Fruit fly (Drosophila melanogaster) whole organism, embryonic: ENCODE results near the gene CG1703.

ENCODE experiments used
- CG10959 ChIP-seq: fragments of 200-800 bp; sonication (Bioruptor generic); IDR thresholded peaks from 2 replicates; pipeline ENCODE4 v1.3.6; 2022; ENCODE audit warnings: missing biosample characterization, missing genetic modification characterization
- CG12104 ChIP-seq: fragments of 200-800 bp; sonication (Bioruptor generic); optimal IDR thresholded peaks from 3 replicates; lab custom pipeline; 2016; ENCODE audit warnings: missing biosample characterization, missing genetic modification characterization
- CG12769 ChIP-seq: fragments of 200-800 bp; sonication (Bioruptor generic); optimal IDR thresholded peaks from 2 replicates; lab custom pipeline; 2019; ENCODE audit warnings: missing biosample characterization, mild to moderate bottlenecking, missing genetic modification characterization, moderate library complexity
- CG14860 ChIP-seq: fragments of 200-800 bp; sonication (Bioruptor generic); IDR thresholded peaks from 3 replicates; pipeline ENCODE4 v1.3.6; 2022; ENCODE audit warnings: missing biosample characterization, missing genetic modification characterization; ENCODE audit not compliant: partially characterized antibody
- CG15514 ChIP-seq: fragments of 200-800 bp; sonication (Bioruptor generic); optimal IDR thresholded peaks from 3 replicates; lab custom pipeline; 2017; ENCODE audit warnings: missing biosample characterization, missing genetic modification characterization, mild to moderate bottlenecking, moderate library complexity, missing genetic modification reagents
- CG17829 ChIP-seq: fragments of 200-800 bp; optimal IDR thresholded peaks from 2 replicates; lab custom pipeline; 2019; ENCODE audit warnings: missing biosample characterization, mild to moderate bottlenecking, missing genetic modification characterization, moderate library complexity
- CG2116 ChIP-seq: fragments of 200-800 bp; sonication (Bioruptor generic); optimal IDR thresholded peaks from 3 replicates; lab custom pipeline; 2018; ENCODE audit warnings: missing biosample characterization, mild to moderate bottlenecking, missing genetic modification characterization
- CG4404 ChIP-seq: fragments of 200-800 bp; sonication (Bioruptor generic); IDR thresholded peaks from 2 replicates; pipeline ENCODE4 v1.3.6; 2022; ENCODE audit warnings: missing biosample characterization, missing genetic modification characterization
- CG4820 ChIP-seq: fragments of 200-800 bp; sonication (Bioruptor generic); optimal IDR thresholded peaks from 3 replicates; lab custom pipeline; 2016; ENCODE audit warnings: missing biosample characterization, missing genetic modification characterization
- CG6254 ChIP-seq: fragments of 200-800 bp; sonication (Bioruptor generic); optimal IDR thresholded peaks from 3 replicates; lab custom pipeline; 2017; ENCODE audit warnings: mild to moderate bottlenecking, missing biosample characterization, missing genetic modification reagents, missing genetic modification characterization
- CG6683 ChIP-seq: fragments of 200-800 bp; sonication (Bioruptor generic); optimal IDR thresholded peaks from 2 replicates; lab custom pipeline; 2017; ENCODE audit warnings: missing biosample characterization, mild to moderate bottlenecking, missing genetic modification characterization, missing genetic modification reagents
- CG7963 ChIP-seq: fragments of 200-800 bp; sonication (Bioruptor generic); IDR thresholded peaks from 3 replicates; pipeline ENCODE4 v1.3.6; 2022; ENCODE audit warnings: missing biosample characterization, missing genetic modification characterization; ENCODE audit not compliant: partially characterized antibody
- CG8281 ChIP-seq: fragments of 200-800 bp; sonication (Bioruptor generic); optimal IDR thresholded peaks from 2 replicates; lab custom pipeline; 2018; ENCODE audit warnings: missing biosample characterization, mild to moderate bottlenecking, missing genetic modification characterization, moderate library complexity
- CG8388 ChIP-seq: fragments of 200-800 bp; sonication (Bioruptor generic); optimal IDR thresholded peaks from 2 replicates; lab custom pipeline; 2019; ENCODE audit warnings: missing biosample characterization, mild to moderate bottlenecking, missing genetic modification characterization, moderate library complexity
- CG8765 ChIP-seq: fragments of 200-800 bp; sonication (Bioruptor generic); IDR thresholded peaks from 2 replicates; pipeline ENCODE4 v1.3.6; 2022; ENCODE audit warnings: missing biosample characterization, missing genetic modification characterization
- D ChIP-seq, 2 experiments: fragments of 200-800 bp in 1 of 2; fragments of >200 bp in 1 of 2; sonication (Bioruptor generic) in 1 of 2; optimal IDR thresholded peaks; 2 replicates in 1 of 2; 3 replicates in 1 of 2; lab custom pipeline; 2017; ENCODE audit warnings: mild to moderate bottlenecking in 1 of 2, missing biosample characterization in 1 of 2, missing genetic modification characterization in 1 of 2, missing genetic modification reagents in 1 of 2
- Deaf1 ChIP-seq: fragments of 200-800 bp; optimal IDR thresholded peaks from 3 replicates; lab custom pipeline; 2019; ENCODE audit warnings: missing biosample characterization, mild to moderate bottlenecking, missing genetic modification characterization, moderate library complexity
- HLH4C ChIP-seq: fragments of 200-800 bp; sonication (Bioruptor generic); IDR thresholded peaks from 3 replicates; pipeline ENCODE4 v1.3.6; 2022; ENCODE audit warnings: missing biosample characterization, missing genetic modification characterization; ENCODE audit not compliant: partially characterized antibody
- Hr39 ChIP-seq: fragments of >200 bp; optimal IDR thresholded peaks from 2 replicates; lab custom pipeline; 2017
- MESR4 ChIP-seq: fragments of 200-800 bp; sonication (Bioruptor generic); optimal IDR thresholded peaks from 2 replicates; lab custom pipeline; 2018; ENCODE audit warnings: missing biosample characterization, mild to moderate bottlenecking, missing genetic modification characterization, moderate library complexity
- Nf-YB ChIP-seq: fragments of 200-800 bp; sonication (Bioruptor generic); optimal IDR thresholded peaks from 3 replicates; lab custom pipeline; 2019; ENCODE audit warnings: missing biosample characterization, mild to moderate bottlenecking, missing genetic modification characterization, moderate library complexity
- NfI ChIP-seq: fragments of 200-800 bp; sonication (Bioruptor generic); optimal IDR thresholded peaks from 3 replicates; lab custom pipeline; 2018; ENCODE audit warnings: missing biosample characterization, mild to moderate bottlenecking, missing genetic modification characterization, moderate library complexity
- Opbp ChIP-seq: fragments of 200-800 bp; sonication (Bioruptor generic); IDR thresholded peaks from 3 replicates; pipeline ENCODE4 v1.3.6; 2022; ENCODE audit warnings: missing biosample characterization, missing genetic modification characterization; ENCODE audit not compliant: partially characterized antibody
- Rfx ChIP-seq: fragments of 200-800 bp; sonication (Bioruptor generic); IDR thresholded peaks from 2 replicates; pipeline ENCODE4 v1.3.6; 2022; ENCODE audit warnings: missing biosample characterization, missing genetic modification characterization
- Sry-β ChIP-seq: fragments of 200-800 bp; sonication (Bioruptor generic); optimal IDR thresholded peaks from 2 replicates; lab custom pipeline; 2018; ENCODE audit warnings: missing biosample characterization, mild to moderate bottlenecking, missing genetic modification characterization, moderate library complexity
- Ssrp ChIP-seq: fragments of 200-800 bp; sonication (Bioruptor generic); optimal IDR thresholded peaks from 2 replicates; lab custom pipeline; 2018; ENCODE audit warnings: missing biosample characterization, mild to moderate bottlenecking, missing genetic modification characterization, moderate library complexity
- Trl ChIP-seq, 3 experiments: fragments of >200 bp in 2 of 3; fragments of 200-800 bp in 1 of 3; sonication (Bioruptor generic) in 1 of 3; optimal IDR thresholded peaks; 2 replicates in 1 of 3; 3 replicates in 2 of 3; lab custom pipeline; 2016 to 2017; ENCODE audit warnings: missing biosample characterization in 1 of 3, missing genetic modification characterization in 1 of 3
- br ChIP-seq: fragments of >200 bp; optimal IDR thresholded peaks from 2 replicates; lab custom pipeline; 2017
- cg ChIP-seq: fragments of 200-800 bp; sonication (Bioruptor generic); optimal IDR thresholded peaks from 3 replicates; lab custom pipeline; 2019; ENCODE audit warnings: missing biosample characterization, mild to moderate bottlenecking, missing genetic modification characterization, moderate library complexity
- cwo ChIP-seq: fragments of 200-800 bp; sonication (Bioruptor generic); optimal IDR thresholded peaks from 3 replicates; lab custom pipeline; 2017; ENCODE audit warnings: missing biosample characterization, missing genetic modification characterization, mild to moderate bottlenecking, moderate library complexity, missing genetic modification reagents
- da ChIP-seq: fragments of 200-800 bp; sonication (Bioruptor generic); optimal IDR thresholded peaks from 2 replicates; lab custom pipeline; 2016; ENCODE audit warnings: missing biosample characterization, missing genetic modification characterization
- dm ChIP-seq: fragments of 200-800 bp; sonication (Bioruptor generic); optimal IDR thresholded peaks from 3 replicates; lab custom pipeline; 2016; ENCODE audit warnings: missing biosample characterization, missing genetic modification characterization
- emc ChIP-seq: fragments of 200-800 bp; sonication (Bioruptor generic); optimal IDR thresholded peaks from 2 replicates; lab custom pipeline; 2016; ENCODE audit warnings: missing biosample characterization, missing genetic modification characterization
- exex ChIP-seq: fragments of 200-800 bp; sonication (Bioruptor generic); optimal IDR thresholded peaks from 4 replicates; lab custom pipeline; 2018; ENCODE audit warnings: missing biosample characterization, mild to moderate bottlenecking, missing genetic modification characterization, moderate library complexity
- gsb-n ChIP-seq: fragments of 200-800 bp; sonication (Bioruptor generic); optimal IDR thresholded peaks from 3 replicates; lab custom pipeline; 2018; ENCODE audit warnings: missing biosample characterization, mild to moderate bottlenecking, missing genetic modification characterization
- ham ChIP-seq: fragments of 200-800 bp; sonication (Bioruptor generic); IDR thresholded peaks from 2 replicates; pipeline ENCODE4 v1.3.6; 2022; ENCODE audit warnings: missing biosample characterization, missing genetic modification characterization
- inv ChIP-seq: fragments of 200-800 bp; sonication (Bioruptor generic); IDR thresholded peaks from 2 replicates; pipeline ENCODE4 v1.3.6; 2022; ENCODE audit warnings: missing biosample characterization, missing genetic modification characterization; ENCODE audit not compliant: partially characterized antibody
- jing ChIP-seq: fragments of 200-800 bp; sonication (Bioruptor generic); optimal IDR thresholded peaks from 2 replicates; lab custom pipeline; 2018; ENCODE audit warnings: missing biosample characterization, mild to moderate bottlenecking, missing genetic modification characterization
- lbe ChIP-seq: fragments of 200-800 bp; sonication (Bioruptor generic); optimal IDR thresholded peaks from 2 replicates; lab custom pipeline; 2016; ENCODE audit warnings: missing biosample characterization, mild to moderate bottlenecking, missing genetic modification characterization
- lmd ChIP-seq: fragments of 200-800 bp; sonication (Bioruptor generic); IDR thresholded peaks from 2 replicates; pipeline ENCODE4 v1.3.6; 2022; ENCODE audit warnings: missing biosample characterization, missing genetic modification characterization
- nerfin-1 ChIP-seq: fragments of 200-800 bp; sonication (Bioruptor generic); optimal IDR thresholded peaks from 3 replicates; lab custom pipeline; 2019; ENCODE audit warnings: missing biosample characterization, mild to moderate bottlenecking, missing genetic modification characterization, moderate library complexity
- peb ChIP-seq: fragments of 200-800 bp; sonication (Bioruptor generic); IDR thresholded peaks from 2 replicates; pipeline ENCODE4 v1.3.6; 2022; ENCODE audit warnings: missing biosample characterization, missing genetic modification characterization
- row ChIP-seq: fragments of 200-800 bp; sonication (Bioruptor generic); IDR thresholded peaks from 3 replicates; pipeline ENCODE4 v1.3.6; 2022; ENCODE audit warnings: missing biosample characterization, missing genetic modification characterization
- sens ChIP-seq: fragments of 200-800 bp; sonication (Bioruptor generic); peaks from one replicate; lab custom pipeline; 2016; ENCODE audit warnings: missing biosample characterization, missing genetic modification characterization
- slbo ChIP-seq: fragments of 200-800 bp; sonication (Bioruptor generic); IDR thresholded peaks from 2 replicates; pipeline ENCODE4 v1.3.6; 2022; ENCODE audit warnings: missing biosample characterization, missing genetic modification characterization
- tgo ChIP-seq: fragments of 200-800 bp; sonication (Bioruptor generic); IDR thresholded peaks from 3 replicates; pipeline ENCODE4 v1.3.6; 2022; ENCODE audit warnings: missing biosample characterization, missing genetic modification characterization
- ttk ChIP-seq: fragments of 200-800 bp; sonication (Bioruptor generic); IDR thresholded peaks from 2 replicates; pipeline ENCODE4 v2.1.2; 2022; ENCODE audit warnings: missing biosample characterization, missing genetic modification characterization
- wdn ChIP-seq: fragments of 200-800 bp; sonication (Bioruptor generic); IDR thresholded peaks from 2 replicates; pipeline ENCODE4 v1.3.6; 2022; ENCODE audit warnings: missing biosample characterization, missing genetic modification characterization

CG1703 gene

DNA sequence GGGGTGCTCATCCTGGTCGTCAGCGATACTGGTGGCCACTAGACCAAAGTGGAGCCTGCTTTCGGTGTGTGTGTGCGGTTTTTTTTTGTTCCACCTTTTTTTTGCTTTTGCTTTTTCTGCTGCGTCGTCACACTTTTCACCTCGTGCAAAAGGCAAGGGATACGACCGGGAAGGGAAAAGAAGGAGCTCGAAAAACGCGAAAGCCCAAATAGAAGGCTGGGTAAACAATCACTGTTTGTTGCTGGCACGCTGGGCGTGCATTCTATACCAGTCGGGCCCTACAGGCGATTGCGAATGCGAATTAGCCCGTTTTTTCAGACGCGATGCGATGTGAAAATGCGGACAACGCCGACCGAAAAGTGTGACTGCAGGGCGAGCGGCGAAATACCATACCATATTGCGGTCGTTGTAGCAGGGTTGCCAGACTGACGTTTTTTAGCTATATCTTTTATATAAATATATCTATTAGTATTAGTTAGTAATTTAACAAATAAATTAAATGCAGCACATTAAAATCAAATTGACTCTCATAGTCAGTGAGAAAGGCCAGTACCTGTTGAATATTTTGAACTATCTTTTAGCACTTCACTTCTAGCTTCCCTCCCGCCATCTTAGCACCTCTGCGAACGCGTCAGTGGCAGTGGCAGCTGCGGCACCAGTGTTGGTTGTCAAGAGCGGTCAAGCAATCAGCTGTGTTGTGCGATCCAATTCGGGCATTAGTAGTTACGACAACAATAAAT, 41.6 kb upstream of the CG1703 start, which contains the start of the genes Polr2A and CG11699 (continued):
- TF ChIP-seq tgo (GFP tag; lab: Robert Waterston, UW) = peak; percentile 41; the same call in 1 of the 3 replicates
- peak; percentile 54 for TF ChIP-seq CG2116 (GFP tag; lab: Kevin White, UChicago)
- TF ChIP-seq Nf-YB (GFP tag; lab: Kevin White, UChicago) = peak; percentile 5
- no peak for TF ChIP-seq HLH4C (GFP tag; lab: Robert Waterston, UW)
- TF ChIP-seq Trl (optimal IDR thresholded peaks at IDR 0.05; lab: Kevin White, UChicago) = no peak
- peak; percentile 6 for TF ChIP-seq Trl (GFP tag; optimal IDR thresholded peaks at IDR 0.05; lab: Kevin White, UChicago)
- no peak for TF ChIP-seq da (GFP tag; lab: Kevin White, UChicago)
- TF ChIP-seq cwo (GFP tag; lab: Kevin White, UChicago) = no peak
- peak; percentile 42 for TF ChIP-seq Deaf1 (tag; lab: Kevin White, UChicago)
- peak; percentile 73 for TF ChIP-seq MESR4 (GFP tag; lab: Kevin White, UChicago)
- TF ChIP-seq exex (tag; lab: Kevin White, UChicago) = no peak
- TF ChIP-seq sens (GFP tag; lab: Kevin White, UChicago) = peak; percentile 47
- TF ChIP-seq br (lab: Kevin White, UChicago) = no peak
- peak; percentile 12 for TF ChIP-seq Ssrp (tag; lab: Kevin White, UChicago)
- no peak for TF ChIP-seq emc (GFP tag; lab: Kevin White, UChicago)
- TF ChIP-seq D (optimal IDR thresholded peaks at IDR 0.05; lab: Kevin White, UChicago) = no peak
- peak; percentile 18 for TF ChIP-seq D (GFP tag; optimal IDR thresholded peaks at IDR 0.05; lab: Kevin White, UChicago)
- TF ChIP-seq CG8388 = no peak
- peak; percentile 62; the same call in 1 of the 2 replicates for TF ChIP-seq slbo (GFP tag; lab: Robert Waterston, UW)
- TF ChIP-seq wdn = no peak
- no peak for TF ChIP-seq CG6683 (GFP tag; lab: Kevin White, UChicago)
- TF ChIP-seq jing (GFP tag; lab: Kevin White, UChicago) = no peak
- TF ChIP-seq lbe (GFP tag; lab: Kevin White, UChicago) = peak; percentile 44
- TF ChIP-seq CG10959 (GFP tag; lab: Robert Waterston, UW) = no peak
- TF ChIP-seq CG12769 = no peak
- no peak for TF ChIP-seq CG8765 (GFP tag; lab: Robert Waterston, UW)
- peak; percentile 60 for TF ChIP-seq CG17829 (tag; lab: Kevin White, UChicago)
- peak; percentile 34 for TF ChIP-seq nerfin-1 (tag; lab: Kevin White, UChicago)
- peak; percentile 18 for TF ChIP-seq dm (GFP tag; lab: Kevin White, UChicago)
- TF ChIP-seq CG8281 (tag; lab: Kevin White, UChicago) = no peak
- TF ChIP-seq row (GFP tag; lab: Robert Waterston, UW) = peak; percentile 87
- TF ChIP-seq CG4404 (GFP tag; lab: Robert Waterston, UW) = peak; percentile 25; the same call in 1 of the 2 replicates
- no peak for TF ChIP-seq inv (GFP tag; lab: Robert Waterston, UW)
- TF ChIP-seq CG7963 = no peak
- peak; percentile 70 for TF ChIP-seq CG15514 (GFP tag; lab: Kevin White, UChicago)
- 0 out of 3 replicates have a peak, but pooled peaks have one; percentile 29 for TF ChIP-seq Opbp
- peak; percentile 8 for TF ChIP-seq CG6254
- peak; percentile 95 for TF ChIP-seq Sry-β (GFP tag; lab: Kevin White, UChicago)
- TF ChIP-seq peb (GFP tag; lab: Robert Waterston, UW) = no peak
- TF ChIP-seq Rfx = peak; percentile 41; the same call in 1 of the 2 replicates
- TF ChIP-seq gsb-n (tag; lab: Kevin White, UChicago) = peak; percentile 54
- no peak for TF ChIP-seq ttk (GFP tag; lab: Robert Waterston, UW)
- TF ChIP-seq CG12104 (GFP tag; lab: Kevin White, UChicago) = peak; percentile 38
- TF ChIP-seq lmd (GFP tag; lab: Robert Waterston, UW) = peak; percentile 54; the same call in 1 of the 2 replicates
- no peak for TF ChIP-seq cg (GFP tag; lab: Kevin White, UChicago)
- TF ChIP-seq CG4820 (GFP tag; lab: Kevin White, UChicago) = peak; percentile 3
- TF ChIP-seq NfI = peak; percentile 32
- TF ChIP-seq Hr39 (lab: Kevin White, UChicago) = no peak
- TF ChIP-seq ham (GFP tag; lab: Robert Waterston, UW) = no peak
- no peak for TF ChIP-seq CG14860
